Worm (Caenorhabditis elegans) whole organism, L3 larva: Measurements from ENCODE around the gene mac-1.
"Not testable (repeated sequence)": the region's sequence is repeated elsewhere in the genome, so short reads cannot be mapped to it uniquely, and the experiment has no call there.

Experiments used
- ZK546.5 ChIP-seq: sonication (generic microtip); optimal IDR thresholded peaks from 2 replicates; lab custom pipeline; 2017; ENCODE audit warnings: missing biosample characterization, missing genetic modification characterization
- aly-2 ChIP-seq: fragments of 150-350 bp; optimal IDR thresholded peaks from 2 replicates; lab custom pipeline; 2014; ENCODE audit warnings: missing biosample characterization, missing genetic modification characterization
- ama-1 ChIP-seq: fragments of 150-350 bp; optimal IDR thresholded peaks from 2 replicates; lab custom pipeline; 2018
- ceh-28 ChIP-seq: fragments of 150-350 bp; optimal IDR thresholded peaks from 2 replicates; lab custom pipeline; 2014; ENCODE audit warnings: missing biosample characterization, missing genetic modification reagents, missing genetic modification characterization
- ceh-82 ChIP-seq: fragments of 150-350 bp; optimal IDR thresholded peaks from 2 replicates; lab custom pipeline; 2014; ENCODE audit warnings: missing biosample characterization, missing genetic modification characterization
- ceh-9 ChIP-seq: sonication (generic microtip); optimal IDR thresholded peaks from 2 replicates; lab custom pipeline; 2018; ENCODE audit warnings: missing biosample characterization, missing genetic modification characterization
- daf-12 ChIP-seq: fragments of 150-350 bp; optimal IDR thresholded peaks from 2 replicates; lab custom pipeline; 2014; ENCODE audit warnings: missing biosample characterization, missing genetic modification reagents, missing genetic modification characterization
- egl-27 ChIP-seq: sonication (generic microtip); optimal IDR thresholded peaks from 4 replicates; lab custom pipeline; 2017; ENCODE audit warnings: missing biosample characterization, missing genetic modification reagents, missing genetic modification characterization
- elt-1 ChIP-seq: fragments of 150-350 bp; optimal IDR thresholded peaks from 2 replicates; lab custom pipeline; 2014; ENCODE audit warnings: missing biosample characterization, missing genetic modification characterization
- elt-2 ChIP-seq: sonication (generic microtip); optimal IDR thresholded peaks from 2 replicates; lab custom pipeline; 2016; ENCODE audit warnings: missing genetic modification reagents, mild to moderate bottlenecking, missing genetic modification characterization, missing compliant biosample characterization
- elt-3 ChIP-seq, 3 experiments: fragments of 150-350 bp in 1 of 3; sonication (generic microtip) in 2 of 3; optimal IDR thresholded peaks; 2 replicates in 2 of 3; 4 replicates in 1 of 3; lab custom pipeline; 2014 to 2017; ENCODE audit warnings: missing biosample characterization in 3 of 3, missing genetic modification characterization in 3 of 3
- eor-1 ChIP-seq, 2 experiments: fragments of 150-350 bp; optimal IDR thresholded peaks; 2 replicates each; lab custom pipeline; 2014 to 2018; ENCODE audit warnings: missing biosample characterization in 2 of 2, missing genetic modification characterization in 2 of 2
- fkh-10 ChIP-seq: sonication (generic microtip); optimal IDR thresholded peaks from 2 replicates; lab custom pipeline; 2017; ENCODE audit warnings: missing biosample characterization, missing genetic modification reagents, missing genetic modification characterization
- fkh-2 ChIP-seq: fragments of 150-350 bp; optimal IDR thresholded peaks from 2 replicates; lab custom pipeline; 2014; ENCODE audit warnings: missing biosample characterization, missing genetic modification reagents, missing genetic modification characterization
- hmg-11 ChIP-seq: sonication (generic microtip); optimal IDR thresholded peaks from 2 replicates; lab custom pipeline; 2016; ENCODE audit warnings: missing genetic modification characterization, missing compliant biosample characterization
- jun-1 ChIP-seq: fragments of 150-350 bp; optimal IDR thresholded peaks from 2 replicates; lab custom pipeline; 2014; ENCODE audit warnings: missing biosample characterization, missing genetic modification reagents, missing genetic modification characterization
- lin-15B ChIP-seq: fragments of 150-350 bp; optimal IDR thresholded peaks from 2 replicates; lab custom pipeline; 2014; ENCODE audit warnings: missing biosample characterization, missing genetic modification characterization
- lin-39 ChIP-seq: fragments of 150-350 bp; optimal IDR thresholded peaks from 2 replicates; lab custom pipeline; 2018; ENCODE audit warnings: missing biosample characterization, missing genetic modification reagents, missing genetic modification characterization
- lsy-12 ChIP-seq: sonication (generic microtip); optimal IDR thresholded peaks from 2 replicates; lab custom pipeline; 2016; ENCODE audit warnings: mild to moderate bottlenecking, missing genetic modification characterization, missing compliant biosample characterization
- mdl-1 ChIP-seq: fragments of 150-350 bp; optimal IDR thresholded peaks from 2 replicates; lab custom pipeline; 2014; ENCODE audit warnings: missing biosample characterization, missing genetic modification characterization
- mml-1 ChIP-seq: fragments of 150-350 bp; sonication (generic microtip); optimal IDR thresholded peaks from 3 replicates; lab custom pipeline; 2014; ENCODE audit warnings: missing biosample characterization, missing genetic modification characterization
- nfya-1 ChIP-seq: sonication (generic microtip); optimal IDR thresholded peaks from 2 replicates; lab custom pipeline; 2017; ENCODE audit warnings: missing genetic modification characterization, mild to moderate bottlenecking, missing compliant biosample characterization, antibody characterized with exemption, moderate library complexity; ENCODE audit not compliant: insufficient read depth
- nhr-11 ChIP-seq: fragments of 150-350 bp; optimal IDR thresholded peaks from 2 replicates; lab custom pipeline; 2014; ENCODE audit warnings: missing biosample characterization, missing genetic modification characterization
- nhr-12 ChIP-seq: fragments of 150-350 bp; optimal IDR thresholded peaks from 2 replicates; lab custom pipeline; 2014; ENCODE audit warnings: missing biosample characterization, missing genetic modification characterization
- nhr-237 ChIP-seq: fragments of 150-350 bp; optimal IDR thresholded peaks from 2 replicates; lab custom pipeline; 2014; ENCODE audit warnings: missing biosample characterization, missing genetic modification characterization
- nhr-25 ChIP-seq: sonication (generic microtip); optimal IDR thresholded peaks from 2 replicates; lab custom pipeline; 2017; ENCODE audit warnings: missing biosample characterization, missing genetic modification characterization
- nhr-28 ChIP-seq: fragments of 150-350 bp; optimal IDR thresholded peaks from 2 replicates; lab custom pipeline; 2014; ENCODE audit warnings: missing biosample characterization, missing genetic modification characterization
- nhr-43 ChIP-seq: sonication (generic microtip); optimal IDR thresholded peaks from 2 replicates; lab custom pipeline; 2016; ENCODE audit warnings: mild to moderate bottlenecking, missing genetic modification characterization, missing compliant biosample characterization; ENCODE audit not compliant: poor library complexity, severe bottlenecking
- nhr-67 ChIP-seq: fragments of 150-350 bp; optimal IDR thresholded peaks from 2 replicates; lab custom pipeline; 2014; ENCODE audit warnings: missing biosample characterization, missing genetic modification characterization
- nhr-76 ChIP-seq: fragments of 150-350 bp; sonication (generic microtip); optimal IDR thresholded peaks from 5 replicates; lab custom pipeline; 2014; ENCODE audit warnings: missing biosample characterization, missing genetic modification characterization
- nhr-77 ChIP-seq: fragments of 150-350 bp; optimal IDR thresholded peaks from 2 replicates; lab custom pipeline; 2014; ENCODE audit warnings: missing biosample characterization, missing genetic modification characterization
- pha-4 ChIP-seq: fragments of 150-350 bp; optimal IDR thresholded peaks from 2 replicates; lab custom pipeline; 2014; ENCODE audit warnings: missing biosample characterization, missing genetic modification reagents, missing genetic modification characterization
- pqm-1 ChIP-seq: fragments of 150-350 bp; optimal IDR thresholded peaks from 2 replicates; lab custom pipeline; 2017; ENCODE audit warnings: missing biosample characterization, missing genetic modification characterization, inconsistent platforms
- skn-1 ChIP-seq: fragments of 150-350 bp; optimal IDR thresholded peaks from 2 replicates; lab custom pipeline; 2014; ENCODE audit warnings: missing biosample characterization, missing genetic modification characterization
- snpc-4 ChIP-seq: fragments of 150-350 bp; optimal IDR thresholded peaks from 2 replicates; lab custom pipeline; 2014; ENCODE audit warnings: missing biosample characterization, missing genetic modification characterization
- tbx-2 ChIP-seq: sonication (generic microtip); optimal IDR thresholded peaks from 2 replicates; lab custom pipeline; 2016; ENCODE audit warnings: mild to moderate bottlenecking, missing genetic modification characterization, missing compliant biosample characterization
- unc-39 ChIP-seq: sonication (generic microtip); optimal IDR thresholded peaks from 4 replicates; lab custom pipeline; 2017; ENCODE audit warnings: missing biosample characterization, missing genetic modification characterization
- unc-62 ChIP-seq: fragments of 150-350 bp; sonication (generic microtip); optimal IDR thresholded peaks from 4 replicates; lab custom pipeline; 2014; ENCODE audit warnings: missing biosample characterization, missing genetic modification reagents, missing genetic modification characterization
- zag-1 ChIP-seq: fragments of 150-350 bp; optimal IDR thresholded peaks from 2 replicates; lab custom pipeline; 2014; ENCODE audit warnings: missing biosample characterization, missing genetic modification characterization
- ztf-4 ChIP-seq: fragments of 150-350 bp; optimal IDR thresholded peaks from 2 replicates; lab custom pipeline; 2014; ENCODE audit warnings: missing biosample characterization, missing genetic modification characterization

Gene mac-1

ce11 chrII:13308990-13309389 lies 11.7 kb downstream of the mac-1 start, which contains the start of gene faxc-2:
Gene faxc-2 (plus strand): TSS chrII:13309290.
- not testable (repeated sequence) for TF ChIP-seq elt-1 (tag; lab: Kevin White, UChicago); hmg-11 (tag; lab: Kevin White, UChicago); nhr-12

- TF ChIP-seq pha-4 (tag; lab: Kevin White, UChicago) (peak; percentile 45), ztf-4 (tag; lab: Kevin White, UChicago) (no peak), elt-2 (tag; lab: Kevin White, UChicago) (peak; percentile 3), nhr-77 (tag; lab: Kevin White, UChicago) (no peak), nfya-1 (tag; lab: Kevin White, UChicago) (peak; percentile 35)
These were observed 16.3 kb downstream of the mac-1 start for ce11 chrII:13304339-13304938.

ce11 chrII:13300590-13300989 lies 20.1 kb downstream of the mac-1 start:
- TF ChIP-seq unc-39 (tag; lab: Kevin White, UChicago) (no peak), nhr-25 (tag; lab: Kevin White, UChicago) (no peak), ceh-9 (tag; lab: Kevin White, UChicago) (no peak), ZK546.5 (tag; lab: Kevin White, UChicago) (no peak), egl-27 (no peak), nhr-76 (tag; lab: Kevin White, UChicago) (no peak), skn-1 (tag; lab: Kevin White, UChicago) (no peak), elt-2 (tag; lab: Kevin White, UChicago) (no peak)
- TF ChIP-seq, all 47 proteins: peak for 0

ce11 chrII:13299166-13299805 lies 21.4 kb downstream of the mac-1 start:
- TF ChIP-seq snpc-4 (tag; lab: Kevin White, UChicago), result no peak
- no peak for TF ChIP-seq nhr-67 (tag; lab: Kevin White, UChicago)
- TF ChIP-seq nhr-11, result no peak
- no peak for TF ChIP-seq eor-1 (tag; optimal IDR thresholded peaks at IDR 0.05; lab: Kevin White, UChicago)
- no peak for TF ChIP-seq nhr-12
- TF ChIP-seq nhr-28, result no peak
- peak; percentile 91 for TF ChIP-seq pqm-1 (tag; lab: Kevin White, UChicago)
- no peak for TF ChIP-seq egl-27
- TF ChIP-seq tbx-2 (tag; lab: Kevin White, UChicago), result no peak
- peak; percentile 2 for TF ChIP-seq nfya-1 (tag; lab: Kevin White, UChicago)
- peak; percentile 25 for TF ChIP-seq jun-1 (tag; lab: Kevin White, UChicago)
- no peak for TF ChIP-seq lin-15B
- TF ChIP-seq unc-62 (GFP tag; lab: Kevin White, UChicago), result no peak
- no peak for TF ChIP-seq nhr-237 (tag; lab: Kevin White, UChicago)
- TF ChIP-seq lin-39, result no peak
- no peak for TF ChIP-seq elt-1 (tag; lab: Kevin White, UChicago)
- TF ChIP-seq daf-12, result no peak
- TF ChIP-seq ceh-9 (tag; lab: Kevin White, UChicago), result no peak
- no peak for TF ChIP-seq fkh-10 (GFP tag; lab: Kevin White, UChicago)
- TF ChIP-seq ceh-82 (tag; lab: Kevin White, UChicago), result no peak
- TF ChIP-seq nhr-77 (tag; lab: Kevin White, UChicago), result no peak
- no peak for TF ChIP-seq elt-3 (tag; optimal IDR thresholded peaks at IDR 0.05; lab: Kevin White, UChicago)
- no peak for TF ChIP-seq nhr-25 (tag; lab: Kevin White, UChicago)
- TF ChIP-seq aly-2, result no peak
- no peak for TF ChIP-seq ceh-28 (tag; lab: Kevin White, UChicago)
- TF ChIP-seq nhr-43 (tag; lab: Kevin White, UChicago), result no peak
- no peak for TF ChIP-seq nhr-76 (tag; lab: Kevin White, UChicago)
- no peak for TF ChIP-seq lsy-12 (tag; lab: Kevin White, UChicago)
- no peak for TF ChIP-seq mdl-1 (tag; lab: Kevin White, UChicago)
- no peak for TF ChIP-seq zag-1
- no peak for TF ChIP-seq ama-1 (lab: Kevin White, UChicago)
- peak; percentile 59 for TF ChIP-seq pha-4 (tag; lab: Kevin White, UChicago)
- no peak for TF ChIP-seq mml-1
- no peak for TF ChIP-seq fkh-2 (tag; lab: Kevin White, UChicago)
- no peak for TF ChIP-seq ztf-4 (tag; lab: Kevin White, UChicago)
- peak; percentile 97 for TF ChIP-seq elt-2 (tag; lab: Kevin White, UChicago)
